Fruit fly (Drosophila melanogaster) whole organism, prepupa: ENCODE results near the gene CG16789.

Experiments used
- Blimp-1 ChIP-seq: fragments of 200-800 bp; sonication (Bioruptor generic); optimal IDR thresholded peaks from 3 replicates; lab custom pipeline; 2017; ENCODE audit warnings: missing biosample characterization, missing genetic modification characterization, mild to moderate bottlenecking, moderate library complexity, missing genetic modification reagents
- CG10631 ChIP-seq: fragments of 200-800 bp; sonication (Bioruptor generic); optimal IDR thresholded peaks from 2 replicates; lab custom pipeline; 2016; ENCODE audit warnings: missing biosample characterization, missing genetic modification characterization
- CG11294 ChIP-seq: fragments of 200-800 bp; sonication (Bioruptor generic); IDR thresholded peaks from 2 replicates; pipeline ENCODE4 v1.3.6; 2022; ENCODE audit warnings: missing biosample characterization, missing genetic modification characterization
- CG11902 ChIP-seq: fragments of 200-800 bp; sonication (Bioruptor generic); optimal IDR thresholded peaks from 3 replicates; lab custom pipeline; 2016; ENCODE audit warnings: missing biosample characterization, missing genetic modification characterization
- CG15336 ChIP-seq: fragments of 200-800 bp; sonication (Bioruptor generic); IDR thresholded peaks from 2 replicates; pipeline ENCODE4 v1.3.6; 2022; ENCODE audit warnings: missing biosample characterization, missing genetic modification characterization
- CG1621 ChIP-seq: fragments of 200-800 bp; sonication (Bioruptor generic); optimal IDR thresholded peaks from 3 replicates; lab custom pipeline; 2018; ENCODE audit warnings: missing biosample characterization, mild to moderate bottlenecking, missing genetic modification characterization
- CG16779 ChIP-seq: fragments of 200-800 bp; sonication (Bioruptor generic); optimal IDR thresholded peaks from 3 replicates; lab custom pipeline; 2017; ENCODE audit warnings: missing biosample characterization, mild to moderate bottlenecking, missing genetic modification characterization
- CG3032 ChIP-seq: fragments of 200-800 bp; optimal IDR thresholded peaks from 2 replicates; lab custom pipeline; 2019; ENCODE audit warnings: missing biosample characterization, mild to moderate bottlenecking, missing genetic modification characterization, moderate library complexity
- CG31627 ChIP-seq: fragments of 200-800 bp; sonication (Bioruptor generic); optimal IDR thresholded peaks from 3 replicates; lab custom pipeline; 2016; ENCODE audit warnings: missing biosample characterization, missing genetic modification characterization
- CG32006 ChIP-seq: fragments of 200-800 bp; sonication (Bioruptor generic); optimal IDR thresholded peaks from 3 replicates; lab custom pipeline; 2017; ENCODE audit warnings: missing biosample characterization, mild to moderate bottlenecking, missing genetic modification characterization
- CG34406 ChIP-seq: fragments of 200-800 bp; sonication (Bioruptor generic); optimal IDR thresholded peaks from 3 replicates; lab custom pipeline; 2016; ENCODE audit warnings: missing biosample characterization, missing genetic modification characterization
- CG4318 ChIP-seq: fragments of 200-800 bp; sonication (Bioruptor generic); optimal IDR thresholded peaks from 3 replicates; lab custom pipeline; 2017; ENCODE audit warnings: missing biosample characterization, mild to moderate bottlenecking, missing genetic modification characterization
- CG6163 ChIP-seq: fragments of 200-800 bp; sonication (Bioruptor generic); IDR thresholded peaks from 3 replicates; pipeline ENCODE4 v1.3.6; 2022; ENCODE audit warnings: missing biosample characterization, missing genetic modification characterization
- CG6808 ChIP-seq: fragments of 200-800 bp; sonication (Bioruptor generic); optimal IDR thresholded peaks from 3 replicates; lab custom pipeline; 2017; ENCODE audit warnings: missing biosample characterization, missing genetic modification characterization, mild to moderate bottlenecking, moderate library complexity, missing genetic modification reagents
- CG6854 ChIP-seq: fragments of 200-800 bp; sonication (Bioruptor generic); optimal IDR thresholded peaks from 2 replicates; lab custom pipeline; 2017; ENCODE audit warnings: missing biosample characterization, mild to moderate bottlenecking, missing genetic modification characterization
- CG7368 ChIP-seq: fragments of 200-800 bp; sonication (Bioruptor generic); optimal IDR thresholded peaks from 3 replicates; lab custom pipeline; 2016; ENCODE audit warnings: missing biosample characterization, missing genetic modification characterization
- CG8119 ChIP-seq: fragments of 200-800 bp; sonication (Bioruptor generic); IDR thresholded peaks from 3 replicates; pipeline ENCODE4 v1.3.6; 2022; ENCODE audit warnings: missing biosample characterization, missing genetic modification characterization
- CG8632 ChIP-seq: fragments of 200-800 bp; sonication (Bioruptor generic); optimal IDR thresholded peaks from 3 replicates; lab custom pipeline; 2016; ENCODE audit warnings: missing biosample characterization, missing genetic modification characterization
- CG9139 ChIP-seq: fragments of 200-800 bp; sonication (Bioruptor generic); optimal IDR thresholded peaks from 3 replicates; lab custom pipeline; 2017; ENCODE audit warnings: missing biosample characterization, mild to moderate bottlenecking, missing genetic modification characterization
- Eip78C ChIP-seq: fragments of 200-800 bp; sonication (Bioruptor generic); peaks from one replicate; lab custom pipeline; 2016; ENCODE audit warnings: missing biosample characterization, missing genetic modification characterization
- Eip93F ChIP-seq: fragments of 200-800 bp; sonication (Bioruptor generic); optimal IDR thresholded peaks from 2 replicates; lab custom pipeline; 2016; ENCODE audit warnings: missing biosample characterization, mild to moderate bottlenecking, missing genetic modification characterization
- Ets96B ChIP-seq: fragments of 200-800 bp; optimal IDR thresholded peaks from 2 replicates; lab custom pipeline; 2019; ENCODE audit warnings: missing biosample characterization, mild to moderate bottlenecking, missing genetic modification characterization, moderate library complexity
- Hr38 ChIP-seq: sonication (Bioruptor generic); optimal IDR thresholded peaks from 2 replicates; lab custom pipeline; 2016; ENCODE audit warnings: missing biosample characterization, missing genetic modification characterization
- Hr4 ChIP-seq: fragments of 200-800 bp; sonication (Bioruptor generic); optimal IDR thresholded peaks from 3 replicates; lab custom pipeline; 2016; ENCODE audit warnings: missing biosample characterization, missing genetic modification characterization
- OdsH ChIP-seq: fragments of 200-800 bp; sonication (Bioruptor generic); optimal IDR thresholded peaks from 3 replicates; lab custom pipeline; 2016; ENCODE audit warnings: missing biosample characterization, missing genetic modification characterization
- Smox ChIP-seq: fragments of 200-800 bp; sonication (Bioruptor generic); optimal IDR thresholded peaks from 3 replicates; lab custom pipeline; 2016; ENCODE audit warnings: missing biosample characterization, missing genetic modification characterization
- Sox102F ChIP-seq: fragments of 200-800 bp; sonication (Bioruptor generic); optimal IDR thresholded peaks from 2 replicates; lab custom pipeline; 2016; ENCODE audit warnings: missing biosample characterization, mild to moderate bottlenecking, missing genetic modification characterization
- Sox14 ChIP-seq: fragments of 200-800 bp; sonication (Bioruptor generic); optimal IDR thresholded peaks from 3 replicates; lab custom pipeline; 2016; ENCODE audit warnings: missing biosample characterization, missing genetic modification characterization
- Sox15 ChIP-seq: fragments of 200-800 bp; sonication (Bioruptor generic); optimal IDR thresholded peaks from 3 replicates; lab custom pipeline; 2016; ENCODE audit warnings: missing biosample characterization, missing genetic modification characterization
- achi ChIP-seq: fragments of 200-800 bp; sonication (Bioruptor generic); optimal IDR thresholded peaks from 3 replicates; lab custom pipeline; 2016; ENCODE audit warnings: missing biosample characterization, missing genetic modification characterization
- acj6 ChIP-seq: fragments of 200-800 bp; sonication (Bioruptor generic); optimal IDR thresholded peaks from 3 replicates; lab custom pipeline; 2016; ENCODE audit warnings: missing biosample characterization, missing genetic modification characterization
- dac ChIP-seq: fragments of 200-800 bp; sonication (Bioruptor generic); optimal IDR thresholded peaks from 2 replicates; lab custom pipeline; 2017; ENCODE audit warnings: missing biosample characterization, mild to moderate bottlenecking, missing genetic modification characterization
- esn ChIP-seq: fragments of 200-800 bp; sonication (Bioruptor generic); optimal IDR thresholded peaks from 2 replicates; lab custom pipeline; 2016; ENCODE audit warnings: missing biosample characterization, mild to moderate bottlenecking, missing genetic modification characterization, moderate library complexity
- fd85E ChIP-seq: fragments of 200-800 bp; sonication (Bioruptor generic); optimal IDR thresholded peaks from 3 replicates; lab custom pipeline; 2016; ENCODE audit warnings: missing biosample characterization, missing genetic modification characterization
- fkh ChIP-seq: fragments of 200-800 bp; sonication (Bioruptor generic); optimal IDR thresholded peaks from 3 replicates; lab custom pipeline; 2017; ENCODE audit warnings: missing biosample characterization, mild to moderate bottlenecking, missing genetic modification characterization, moderate library complexity
- lz ChIP-seq: fragments of 200-800 bp; sonication (Bioruptor generic); optimal IDR thresholded peaks from 3 replicates; lab custom pipeline; 2016; ENCODE audit warnings: missing biosample characterization, missing genetic modification characterization
- net ChIP-seq: fragments of 200-800 bp; sonication (Bioruptor generic); optimal IDR thresholded peaks from 3 replicates; lab custom pipeline; 2016; ENCODE audit warnings: missing biosample characterization, missing genetic modification characterization
- salr ChIP-seq, 2 experiments: fragments of 200-800 bp; sonication (Bioruptor generic); optimal IDR thresholded peaks; 3 replicates each; lab custom pipeline; 2016 to 2018; ENCODE audit warnings: missing biosample characterization in 2 of 2, missing genetic modification characterization in 2 of 2, mild to moderate bottlenecking in 1 of 2
- spab ChIP-seq: fragments of 200-800 bp; sonication (Bioruptor generic); optimal IDR thresholded peaks from 2 replicates; lab custom pipeline; 2017; ENCODE audit warnings: missing biosample characterization, mild to moderate bottlenecking, missing genetic modification characterization, missing genetic modification reagents
- ss ChIP-seq, 2 experiments: fragments of 200-800 bp; sonication (Bioruptor generic); optimal IDR thresholded peaks; 2 replicates in 1 of 2; 3 replicates in 1 of 2; lab custom pipeline; 2017 to 2018; ENCODE audit warnings: mild to moderate bottlenecking in 2 of 2, missing biosample characterization in 2 of 2, missing genetic modification characterization in 2 of 2, moderate library complexity in 1 of 2
- svp ChIP-seq: fragments of 200-800 bp; sonication (Bioruptor generic); peaks from one replicate; lab custom pipeline; 2016; ENCODE audit warnings: missing biosample characterization, missing genetic modification characterization
- topi ChIP-seq: fragments of 200-800 bp; sonication (Bioruptor generic); optimal IDR thresholded peaks from 3 replicates; lab custom pipeline; 2016; ENCODE audit warnings: missing biosample characterization, missing genetic modification characterization

Gene CG16789

DNA sequence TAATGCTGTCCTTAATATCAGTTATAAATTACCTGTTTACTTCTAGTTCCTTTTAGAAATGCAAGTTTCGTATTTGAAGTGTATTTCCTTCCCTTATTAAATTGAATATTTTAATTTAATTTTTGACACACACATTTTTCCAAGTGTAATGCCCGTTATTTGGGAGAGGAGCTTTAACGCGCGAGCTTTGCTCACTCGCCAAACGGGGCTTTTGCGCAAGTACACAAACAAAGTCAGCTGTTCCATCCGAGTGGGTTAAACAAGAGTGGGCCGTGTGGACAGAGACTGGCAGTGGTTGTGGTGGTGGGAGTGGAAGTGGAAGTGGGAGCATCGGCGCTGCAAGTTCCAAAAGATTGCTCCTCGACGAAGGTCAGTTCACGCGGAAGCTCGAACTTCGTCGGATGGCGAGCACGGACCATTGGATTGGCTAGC is 15.1 kb downstream of the CG16789 start, which contains the start of gene CG8301 (continued):
- TF ChIP-seq ss (GFP tag; optimal IDR thresholded peaks at IDR 0.05; lab: Kevin White, UChicago) (peak in 1 of 2 experiments; percentile 21), Sox102F (no peak), acj6 (GFP tag; lab: Kevin White, UChicago) (peak; percentile 33), Sox14 (peak; percentile 11), CG6808 (no peak), CG34406 (peak; percentile 10), dac (no peak), CG16779 (tag; lab: Kevin White, UChicago) (peak; percentile 27), topi (GFP tag; lab: Kevin White, UChicago) (no peak), Hr4 (GFP tag; lab: Kevin White, UChicago) (peak; percentile 59), Smox (GFP tag; lab: Kevin White, UChicago) (no peak), CG7368 (GFP tag; lab: Kevin White, UChicago) (peak; percentile 45), CG11902 (GFP tag; lab: Kevin White, UChicago) (no peak), net (GFP tag; lab: Kevin White, UChicago) (peak; percentile 49), fd85E (GFP tag; lab: Kevin White, UChicago) (no peak), Blimp-1 (GFP tag; lab: Kevin White, UChicago) (no peak), CG1621 (no peak), CG11294 (GFP tag; lab: Robert Waterston, UW) (no peak), spab (GFP tag; lab: Kevin White, UChicago) (no peak), CG4318 (GFP tag; lab: Kevin White, UChicago) (no peak), CG3032 (tag; lab: Kevin White, UChicago) (no peak), Ets96B (tag; lab: Kevin White, UChicago) (peak; percentile 21), CG6163 (GFP tag; lab: Robert Waterston, UW) (no peak), CG9139 (GFP tag; lab: Kevin White, UChicago) (no peak), Hr38 (GFP tag; lab: Kevin White, UChicago) (no peak), achi (GFP tag; lab: Kevin White, UChicago) (peak; percentile 23), fkh (GFP tag; lab: Kevin White, UChicago) (no peak), esn (GFP tag; lab: Kevin White, UChicago) (peak; percentile 51)

DNA sequence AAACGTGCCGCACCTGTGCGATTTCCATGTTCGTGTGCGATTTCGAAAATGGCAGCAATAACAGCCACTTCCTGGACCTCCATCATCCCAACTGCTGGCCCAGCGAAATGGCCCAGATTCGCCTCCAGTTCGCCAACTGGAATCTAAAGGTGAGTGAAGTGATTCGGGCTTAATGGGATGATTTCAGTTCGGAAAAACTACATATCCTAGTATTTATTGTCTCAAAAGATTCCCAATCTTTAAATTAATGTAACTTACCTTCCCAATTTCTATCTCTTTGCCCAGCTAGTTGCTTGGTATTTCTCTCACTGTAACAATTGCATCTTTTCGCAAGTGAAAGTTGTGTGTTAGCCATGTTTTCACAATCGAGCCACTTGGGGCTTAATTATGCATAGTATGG is 16.0 kb downstream of the CG16789 start:
- peak; percentile 74 for TF ChIP-seq Hr4 (GFP tag; lab: Kevin White, UChicago)
- TF ChIP-seq salr (GFP tag; optimal IDR thresholded peaks at IDR 0.05; lab: Kevin White, UChicago): no peak
- peak; percentile 52 for TF ChIP-seq Eip78C (GFP tag; lab: Kevin White, UChicago)
- peak; percentile 42; the same call in 1 of the 2 replicates for TF ChIP-seq CG15336 (GFP tag; lab: Robert Waterston, UW)
- TF ChIP-seq CG8119 (GFP tag; lab: Robert Waterston, UW): 0 out of 3 replicates have a peak, but pooled peaks have one; percentile 43
- peak; percentile 65 for TF ChIP-seq CG32006 (GFP tag; lab: Kevin White, UChicago)

DNA sequence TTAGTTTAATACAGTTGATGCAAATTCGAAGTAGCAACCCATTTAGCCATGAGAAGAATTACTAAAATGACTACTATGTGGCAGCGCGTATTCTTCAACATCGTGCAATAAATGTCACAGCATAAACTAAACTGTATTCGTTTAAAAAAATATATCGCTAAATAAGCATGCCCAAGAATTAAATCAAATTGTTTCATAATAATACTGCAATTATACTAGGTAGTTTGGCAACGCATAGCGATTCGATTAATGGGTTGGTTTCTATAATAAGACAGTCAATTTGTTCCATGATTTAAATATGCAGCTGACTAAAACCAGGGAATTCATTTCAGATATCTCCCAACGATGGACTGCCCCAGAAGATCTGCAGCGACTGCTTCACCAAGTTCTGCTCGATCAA is 17.1 kb downstream of the CG16789 start, which contains the start of gene CG33654:
Gene CG33654, minus strand, starts transcription at position 101 of the 400 bp plus-strand sequence.
- no peak for TF ChIP-seq CG31627
- TF ChIP-seq CG10631 (GFP tag; lab: Kevin White, UChicago): no peak
- TF ChIP-seq svp (GFP tag; lab: Kevin White, UChicago): no peak
- TF ChIP-seq Blimp-1 (GFP tag; lab: Kevin White, UChicago): no peak
- no peak for TF ChIP-seq CG8632 (GFP tag; lab: Kevin White, UChicago)
- TF ChIP-seq lz (GFP tag; lab: Kevin White, UChicago): no peak
- TF ChIP-seq topi (GFP tag; lab: Kevin White, UChicago): no peak
- TF ChIP-seq CG6854 (GFP tag; lab: Kevin White, UChicago): no peak
- TF ChIP-seq CG4318 (GFP tag; lab: Kevin White, UChicago): no peak
- TF ChIP-seq CG34406: no peak
- no peak for TF ChIP-seq acj6 (GFP tag; lab: Kevin White, UChicago)
- TF ChIP-seq dac: no peak
- no peak for TF ChIP-seq fkh (GFP tag; lab: Kevin White, UChicago)
- TF ChIP-seq esn (GFP tag; lab: Kevin White, UChicago): no peak
- TF ChIP-seq OdsH (GFP tag; lab: Kevin White, UChicago): no peak
- TF ChIP-seq spab (GFP tag; lab: Kevin White, UChicago): no peak
- TF ChIP-seq Sox15 (GFP tag; lab: Kevin White, UChicago): no peak
- no peak for TF ChIP-seq Eip93F (GFP tag; lab: Kevin White, UChicago)
- TF ChIP-seq Eip78C (GFP tag; lab: Kevin White, UChicago): no peak
